Fruit fly (Drosophila melanogaster) whole organism, larva: Measurements from ENCODE around the gene CG11700.
A peak's percentile ranks its signal among the peaks of the same experiment; 100 is the strongest.

ENCODE experiments used
- noc ChIP-seq: fragments of 200-800 bp; sonication (Bioruptor generic); optimal IDR thresholded peaks from 3 replicates; lab custom pipeline; 2019; ENCODE audit warnings: missing biosample characterization, mild to moderate bottlenecking, missing genetic modification characterization, moderate library complexity

Gene CG11700

DNA sequence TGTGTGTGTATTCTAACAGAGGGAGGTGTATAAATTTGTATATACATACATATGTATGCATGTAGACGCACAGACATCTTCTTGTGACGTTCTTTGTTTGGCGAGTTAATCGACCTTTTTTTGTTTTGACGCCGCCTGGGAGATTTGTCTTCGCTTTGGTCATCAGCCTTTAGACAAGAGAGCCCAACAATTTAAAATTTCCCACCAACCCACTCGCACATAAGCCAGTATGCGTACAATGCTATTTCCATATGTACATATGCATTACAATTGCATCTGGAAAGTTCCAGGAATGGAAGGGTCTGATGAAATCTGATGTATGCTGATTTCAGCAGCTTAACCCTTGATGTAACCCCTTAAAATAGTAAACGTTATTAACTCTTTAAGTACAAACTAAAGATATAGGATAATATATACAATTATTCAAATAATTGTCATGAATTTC, 3.7 kb downstream of the CG11700 start, which contains the start of gene Ubi-p5E:
TSS of gene Ubi-p5E (minus strand) at position 19 of the 445 bp plus-strand sequence.
- TF ChIP-seq noc (tag; lab: Kevin White, UChicago), result no peak

DNA sequence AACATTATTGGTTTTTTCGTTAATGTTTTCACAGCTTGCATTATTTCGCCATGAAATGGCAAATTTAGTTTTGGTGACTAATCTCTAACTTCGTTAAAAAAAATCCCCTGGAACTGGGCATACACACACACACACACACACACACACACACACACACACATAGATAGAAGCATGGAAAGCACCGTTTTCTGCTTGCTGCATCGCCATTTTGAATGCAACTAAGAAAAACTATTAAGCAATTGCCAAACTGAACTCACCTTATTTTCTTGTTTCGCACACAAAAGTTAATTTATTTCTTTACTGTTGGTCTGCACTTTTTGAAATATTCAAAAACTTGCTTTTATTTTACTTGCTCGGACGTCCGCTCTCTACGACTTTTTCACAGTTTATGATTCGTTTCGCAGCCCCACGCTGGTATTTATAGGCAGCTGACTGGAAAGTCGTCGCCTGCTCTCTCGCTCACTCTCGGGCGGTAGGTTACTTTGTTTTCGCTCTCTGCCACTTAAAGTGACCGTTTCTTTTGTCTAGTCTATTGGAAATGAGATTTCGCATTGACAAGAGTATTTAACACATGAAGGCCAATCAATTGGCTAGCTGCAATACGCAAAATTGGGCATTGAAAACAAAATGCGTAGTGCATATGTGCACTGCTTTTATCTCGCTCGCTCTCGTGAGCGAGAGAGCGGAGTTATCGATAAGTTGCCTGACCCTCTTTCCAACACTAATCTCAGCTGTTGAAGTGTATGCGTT, 4.3 kb downstream of the CG11700 start:
- TF ChIP-seq noc (tag; lab: Kevin White, UChicago), result peak; percentile 15

dm6 chrX:6276590-6276989, 6.8 kb downstream of the CG11700 start, which contains the start of gene CG3566:
Gene CG3566, minus strand, starts transcription at chrX:6276724.
- TF ChIP-seq noc (tag; lab: Kevin White, UChicago), result peak; percentile 26

- no peak for TF ChIP-seq noc (tag; lab: Kevin White, UChicago)
These were observed 15.4 kb downstream of the CG11700 start, which contains the start of gene Spt6 for dm6 chrX:6267745-6268582. Gene Spt6, plus strand, starts transcription at chrX:6267797.

- TF ChIP-seq noc (tag; lab: Kevin White, UChicago), result no peak
These were observed 16.1 kb downstream of the CG11700 start, which contains the start of gene schlank for dm6 chrX:6267187-6267711. Gene schlank, minus strand, starts transcription at chrX:6267228.

DNA sequence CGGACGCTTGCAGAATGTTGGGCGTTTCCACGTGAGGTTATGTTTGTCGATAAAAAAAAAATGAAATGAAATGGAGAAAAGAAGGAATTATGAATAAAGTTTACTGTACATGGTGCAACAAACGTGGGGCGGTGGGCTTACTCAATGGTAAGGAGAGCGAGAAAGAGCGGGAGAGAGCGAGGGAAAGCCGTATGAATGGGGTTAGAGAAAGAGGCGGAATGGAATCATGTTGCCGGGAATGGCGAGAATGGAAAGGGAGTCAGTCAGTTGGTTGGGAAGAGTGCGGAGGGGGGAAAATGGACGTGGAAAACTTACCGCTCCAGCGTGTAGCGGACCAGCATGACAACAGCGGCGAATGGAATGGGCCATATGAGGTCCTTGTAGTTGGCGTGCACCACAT, 17.3 kb downstream of the CG11700 start:
- no peak for TF ChIP-seq noc (tag; lab: Kevin White, UChicago)

DNA sequence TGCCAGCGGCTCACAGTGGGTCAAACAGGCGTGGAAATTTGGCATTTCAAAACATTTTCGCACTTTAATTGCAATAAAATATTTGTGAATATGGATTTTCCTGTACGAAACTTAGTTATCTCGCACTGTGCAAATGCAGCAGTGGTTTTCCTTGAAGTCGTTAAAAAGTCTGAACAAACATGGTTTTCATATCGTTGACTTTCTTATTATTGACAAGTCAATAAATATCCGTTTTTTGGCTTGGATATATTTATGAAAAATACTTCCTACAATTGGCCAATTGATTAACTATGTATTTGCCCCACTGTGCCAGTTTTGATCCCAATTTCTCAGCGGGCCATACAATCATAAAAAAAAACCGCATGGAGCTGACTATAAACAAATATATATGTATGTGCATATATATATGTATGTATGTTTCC, 17.9 kb downstream of the CG11700 start:
- peak; percentile 96 for TF ChIP-seq noc (tag; lab: Kevin White, UChicago)

dm6 chrX:6264456-6264855, 18.9 kb downstream of the CG11700 start:
- peak; percentile 57 for TF ChIP-seq noc (tag; lab: Kevin White, UChicago)

DNA sequence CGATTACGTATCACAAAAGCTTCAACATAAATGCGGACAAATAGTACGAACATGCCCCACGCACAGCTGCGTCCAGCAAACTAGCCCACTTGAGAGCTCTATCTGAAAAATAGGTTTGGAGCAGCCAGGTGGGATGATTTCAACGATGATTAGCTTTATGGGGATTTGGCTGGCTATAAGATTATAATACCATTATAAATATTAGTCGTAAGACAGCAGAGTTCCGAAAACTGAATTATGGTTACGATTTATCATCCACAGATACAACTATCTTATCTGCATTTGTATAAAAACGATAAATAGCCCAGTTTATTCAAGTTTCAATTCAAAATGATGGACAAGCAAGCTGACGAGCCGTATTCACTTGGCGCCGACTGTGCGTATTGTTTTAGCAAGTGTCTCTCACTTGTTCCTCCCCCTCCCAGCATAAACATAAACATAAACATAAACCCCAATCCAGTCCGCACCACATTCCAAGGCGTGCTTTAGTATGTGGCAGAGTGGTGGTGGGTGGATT, 19.7 kb downstream of the CG11700 start:
- TF ChIP-seq noc (tag; lab: Kevin White, UChicago), result peak; percentile 78

DNA sequence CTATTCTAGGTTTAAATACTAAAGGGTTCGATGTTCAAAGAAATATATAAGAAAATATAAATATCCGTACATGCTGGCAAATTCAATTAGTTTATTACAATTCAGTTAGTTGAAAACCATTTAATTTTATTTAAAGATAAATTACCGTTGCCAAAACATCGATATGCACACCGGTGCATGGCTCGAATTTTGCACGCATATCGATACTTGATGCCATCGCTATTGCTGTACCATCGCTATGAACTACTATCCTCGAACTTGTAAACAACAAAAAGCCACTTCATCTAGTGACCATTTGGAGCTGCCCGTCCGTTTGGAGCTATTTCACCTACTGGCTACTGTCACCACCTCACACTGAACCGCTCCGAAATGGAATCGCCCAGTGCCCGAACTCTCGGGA, 22.5 kb downstream of the CG11700 start, which contains the start of gene Josd:
TSS of gene Josd (plus strand) at position 270 of the 400 bp plus-strand sequence.
- TF ChIP-seq noc (tag; lab: Kevin White, UChicago), result no peak

dm6 chrX:6259696-6260095, 23.7 kb downstream of the CG11700 start:
- no peak for TF ChIP-seq noc (tag; lab: Kevin White, UChicago)

DNA sequence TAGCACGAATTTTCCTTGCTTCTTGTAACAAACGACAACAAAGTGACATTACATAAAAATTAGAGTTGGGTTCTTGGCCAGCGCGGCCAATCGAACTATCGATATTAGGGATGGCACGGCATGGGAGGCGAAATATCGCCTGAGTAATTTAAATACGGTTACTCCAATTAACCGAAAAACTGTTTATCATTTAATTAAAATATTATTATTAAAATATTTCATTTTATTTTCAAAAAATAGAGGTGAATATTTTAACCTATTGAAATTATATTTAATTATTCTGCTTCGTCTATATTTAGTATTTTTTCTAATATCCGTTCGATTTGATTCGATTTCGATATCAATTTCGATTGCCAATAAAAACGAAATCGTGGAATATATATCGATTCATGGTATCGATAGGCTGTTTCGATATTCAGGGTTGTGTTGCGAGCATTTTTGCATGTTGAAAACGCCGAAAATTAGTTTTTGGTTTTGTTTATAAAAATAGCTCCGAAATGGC, 27.9 kb downstream of the CG11700 start, which contains the start of the genes Rbcn-3A and Spx:
TSS of gene Rbcn-3A (minus strand) at position 74 of the 502 bp plus-strand sequence.
TSS of gene Spx (plus strand) at position 409 of the 502 bp plus-strand sequence.
- peak; percentile 38 for TF ChIP-seq noc (tag; lab: Kevin White, UChicago)

DNA sequence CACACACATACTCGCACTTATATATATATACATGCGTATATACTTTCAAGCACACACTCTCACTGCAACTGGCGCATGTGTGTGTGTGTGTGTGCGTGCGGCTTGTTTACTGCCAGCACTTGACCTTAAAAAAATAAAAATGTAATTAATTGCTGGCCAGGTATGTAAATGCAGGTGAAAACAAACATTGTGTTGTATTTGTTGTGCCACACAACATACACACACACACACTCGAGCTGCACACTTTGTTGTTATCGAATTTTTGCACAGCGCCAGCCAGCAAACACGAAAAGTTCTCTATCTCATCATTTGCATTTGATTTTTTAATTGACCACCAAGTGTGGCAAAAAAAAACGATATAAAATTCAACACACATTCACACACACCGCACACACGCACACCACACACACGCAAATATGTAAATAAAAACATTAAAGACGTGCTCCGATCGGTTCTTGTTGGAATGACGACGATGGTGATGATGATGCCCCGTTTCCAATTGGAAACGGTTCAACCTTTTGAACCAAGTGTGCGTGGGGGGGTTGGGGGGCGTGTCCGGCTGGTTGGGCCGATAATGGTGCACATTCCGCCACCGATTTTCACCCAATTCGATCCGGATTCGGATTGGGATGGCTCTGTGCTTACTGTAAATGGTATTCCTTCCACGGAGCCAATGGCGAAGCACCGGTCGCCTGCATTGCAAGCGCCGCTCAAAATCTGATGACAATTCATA, 28.6 kb downstream of the CG11700 start:
- TF ChIP-seq noc (tag; lab: Kevin White, UChicago), result no peak

DNA sequence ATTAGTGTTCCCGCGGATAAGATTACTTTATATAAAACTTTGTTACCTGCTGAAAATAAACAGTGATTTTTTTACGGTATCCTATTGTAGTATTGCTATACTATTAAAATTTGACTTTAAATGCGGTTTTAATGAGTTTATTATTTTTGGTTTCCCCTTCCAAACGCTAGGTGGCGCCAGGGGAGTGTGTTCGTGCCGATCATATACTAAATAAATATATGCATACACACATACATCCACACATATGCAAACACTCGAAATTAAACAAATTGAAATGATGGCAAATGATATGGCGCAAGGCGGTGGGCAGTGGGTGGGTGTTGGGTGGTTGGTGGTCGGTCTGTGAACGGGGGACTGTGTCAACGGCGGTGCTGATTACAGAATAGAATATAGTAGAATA, 29.7 kb downstream of the CG11700 start:
- no peak for TF ChIP-seq noc (tag; lab: Kevin White, UChicago)
